Worm (Caenorhabditis elegans) whole organism, L3 larva: ENCODE measurements around the gene C35C5.9.
A peak's percentile ranks its signal among the peaks of the same experiment; 100 is the strongest.

Source experiments
- ZK546.5 ChIP-seq: sonication (generic microtip); optimal IDR thresholded peaks from 2 replicates; lab custom pipeline; 2017; ENCODE audit warnings: missing biosample characterization, missing genetic modification characterization
- aly-2 ChIP-seq: fragments of 150-350 bp; optimal IDR thresholded peaks from 2 replicates; lab custom pipeline; 2014; ENCODE audit warnings: missing biosample characterization, missing genetic modification characterization
- ama-1 ChIP-seq: fragments of 150-350 bp; optimal IDR thresholded peaks from 2 replicates; lab custom pipeline; 2018
- elt-1 ChIP-seq: fragments of 150-350 bp; optimal IDR thresholded peaks from 2 replicates; lab custom pipeline; 2014; ENCODE audit warnings: missing biosample characterization, missing genetic modification characterization
- fkh-10 ChIP-seq: sonication (generic microtip); optimal IDR thresholded peaks from 2 replicates; lab custom pipeline; 2017; ENCODE audit warnings: missing biosample characterization, missing genetic modification reagents, missing genetic modification characterization
- fos-1 ChIP-seq: fragments of 150-350 bp; optimal IDR thresholded peaks from 2 replicates; lab custom pipeline; 2014; ENCODE audit warnings: missing biosample characterization, missing genetic modification characterization
- hmg-11 ChIP-seq: sonication (generic microtip); optimal IDR thresholded peaks from 2 replicates; lab custom pipeline; 2016; ENCODE audit warnings: missing genetic modification characterization, missing compliant biosample characterization
- lin-15B ChIP-seq: fragments of 150-350 bp; optimal IDR thresholded peaks from 2 replicates; lab custom pipeline; 2014; ENCODE audit warnings: missing biosample characterization, missing genetic modification characterization
- lin-39 ChIP-seq: fragments of 150-350 bp; optimal IDR thresholded peaks from 2 replicates; lab custom pipeline; 2018; ENCODE audit warnings: missing biosample characterization, missing genetic modification reagents, missing genetic modification characterization
- nhr-67 ChIP-seq: fragments of 150-350 bp; optimal IDR thresholded peaks from 2 replicates; lab custom pipeline; 2014; ENCODE audit warnings: missing biosample characterization, missing genetic modification characterization
- nhr-76 ChIP-seq: fragments of 150-350 bp; sonication (generic microtip); optimal IDR thresholded peaks from 5 replicates; lab custom pipeline; 2014; ENCODE audit warnings: missing biosample characterization, missing genetic modification characterization
- snpc-4 ChIP-seq: fragments of 150-350 bp; optimal IDR thresholded peaks from 2 replicates; lab custom pipeline; 2014; ENCODE audit warnings: missing biosample characterization, missing genetic modification characterization
- tbx-2 ChIP-seq: sonication (generic microtip); optimal IDR thresholded peaks from 2 replicates; lab custom pipeline; 2016; ENCODE audit warnings: mild to moderate bottlenecking, missing genetic modification characterization, missing compliant biosample characterization
- ztf-11 ChIP-seq: fragments of 150-350 bp; optimal IDR thresholded peaks from 2 replicates; lab custom pipeline; 2014; ENCODE audit warnings: missing biosample characterization, missing genetic modification characterization

DNA sequence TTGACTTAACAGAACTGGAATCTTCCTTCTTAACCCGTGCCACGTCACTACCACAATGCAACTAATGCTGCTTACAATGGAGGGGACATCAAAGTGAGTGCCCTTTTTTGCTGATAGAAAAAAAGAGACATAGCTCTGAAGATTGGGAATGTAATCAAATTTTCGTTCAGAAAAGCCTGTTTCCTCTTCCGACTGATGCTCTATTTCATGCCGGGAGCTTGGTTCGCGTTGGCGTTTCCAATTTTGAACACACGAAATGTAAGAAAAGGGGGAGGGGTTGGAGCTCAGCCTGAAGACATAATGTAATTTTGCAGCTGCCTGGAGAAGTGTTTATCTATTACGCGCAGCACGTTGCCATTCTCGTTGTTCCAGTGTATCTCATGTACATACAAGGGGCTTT lies 21.8 kb downstream of the C35C5.9 start:
- TF ChIP-seq aly-2 (tag; lab: Kevin White, UChicago) (no peak), nhr-76 (no peak), nhr-67 (tag; lab: Kevin White, UChicago) (no peak), ZK546.5 (no peak), lin-15B (no peak), lin-39 (tag; lab: Kevin White, UChicago) (no peak), ama-1 (no peak), fos-1 (no peak), ztf-11 (no peak), snpc-4 (tag; lab: Kevin White, UChicago) (no peak), fkh-10 (peak; percentile 70), hmg-11 (no peak), tbx-2 (no peak), elt-1 (tag; lab: Kevin White, UChicago) (no peak)
